Worm (Caenorhabditis elegans) whole organism, L4/young adult: Measurements from ENCODE around the gene fbxb-119.

ENCODE experiments used
- W03F9.2 ChIP-seq: fragments of 150-350 bp; optimal IDR thresholded peaks from 2 replicates; lab custom pipeline; 2014; ENCODE audit warnings: missing biosample characterization, missing genetic modification characterization
- dao-5 ChIP-seq: sonication (generic microtip); optimal IDR thresholded peaks from 2 replicates; lab custom pipeline; 2016; ENCODE audit warnings: missing genotype, missing genetic modification characterization, moderate library complexity, missing compliant biosample characterization
- him-1 ChIP-seq: sonication (generic microtip); optimal IDR thresholded peaks from 2 replicates; lab custom pipeline; 2016; ENCODE audit warnings: missing genotype, missing genetic modification reagents, missing genetic modification characterization, missing compliant biosample characterization

DNA sequence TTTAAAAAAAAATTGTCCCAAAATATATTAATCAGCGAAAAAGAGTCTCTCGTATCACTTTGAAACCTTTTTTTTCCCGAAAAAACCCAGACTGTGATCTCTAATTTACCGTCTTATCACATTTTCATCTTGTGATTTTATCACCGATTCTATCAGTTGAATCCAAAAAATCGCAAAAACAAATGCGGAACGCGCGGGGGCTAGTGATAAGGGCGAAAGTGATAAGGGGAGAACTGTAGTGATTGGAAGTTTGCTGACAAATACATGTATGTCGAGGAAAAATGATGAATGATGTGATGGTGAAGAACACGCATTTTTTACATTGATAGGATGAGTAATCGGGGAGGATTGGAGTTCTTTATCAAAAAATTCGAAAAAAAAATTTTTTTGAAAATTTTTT is 27.7 kb downstream of the fbxb-119 start:
- TF ChIP-seq dao-5 (tag; lab: Kevin White, UChicago) (no peak), him-1 (tag; lab: Kevin White, UChicago) (no peak), W03F9.2 (tag; lab: Kevin White, UChicago) (peak; percentile 7)
